Fruit fly (Drosophila melanogaster) whole organism, embryonic: Measurements from ENCODE around the gene mRpL48.

Experiments used
- Atf-2 ChIP-seq: fragments of 200-800 bp; sonication (Bioruptor generic); optimal IDR thresholded peaks from 2 replicates; lab custom pipeline; 2016; ENCODE audit warnings: missing biosample characterization, missing genetic modification characterization
- CG11696 ChIP-seq: fragments of 200-800 bp; sonication (Bioruptor generic); IDR thresholded peaks from 2 replicates; pipeline ENCODE4 v1.3.6; 2022; ENCODE audit warnings: missing biosample characterization, missing genetic modification characterization
- CG12744 ChIP-seq: fragments of 200-800 bp; sonication (Bioruptor generic); optimal IDR thresholded peaks from 2 replicates; lab custom pipeline; 2016; ENCODE audit warnings: missing biosample characterization, missing genetic modification characterization
- CG17912 ChIP-seq: fragments of 200-800 bp; sonication (Bioruptor generic); optimal IDR thresholded peaks from 2 replicates; lab custom pipeline; 2018; ENCODE audit warnings: missing biosample characterization, mild to moderate bottlenecking, missing genetic modification characterization
- CG5953 ChIP-seq: fragments of 200-800 bp; sonication (Bioruptor generic); IDR thresholded peaks from 2 replicates; pipeline ENCODE4 v1.3.6; 2022; ENCODE audit warnings: missing biosample characterization, missing genetic modification characterization
- CG6813 ChIP-seq: fragments of 200-800 bp; sonication (Bioruptor generic); optimal IDR thresholded peaks from 2 replicates; lab custom pipeline; 2017; ENCODE audit warnings: missing biosample characterization, missing genetic modification characterization, mild to moderate bottlenecking, moderate library complexity, missing genetic modification reagents
- CG8478 ChIP-seq: fragments of >200 bp; optimal IDR thresholded peaks from 2 replicates; lab custom pipeline; 2018
- Dek ChIP-seq: fragments of 200-800 bp; sonication (Bioruptor generic); optimal IDR thresholded peaks from 3 replicates; lab custom pipeline; 2019; ENCODE audit warnings: missing biosample characterization, mild to moderate bottlenecking, missing genetic modification characterization, moderate library complexity
- chn ChIP-seq: fragments of 200-800 bp; sonication (Bioruptor generic); optimal IDR thresholded peaks from 2 replicates; lab custom pipeline; 2016; ENCODE audit warnings: missing biosample characterization, missing genetic modification characterization
- gcm ChIP-seq: fragments of 200-800 bp; sonication (Bioruptor generic); optimal IDR thresholded peaks from 2 replicates; lab custom pipeline; 2019; ENCODE audit warnings: missing biosample characterization, mild to moderate bottlenecking, missing genetic modification characterization, moderate library complexity
- psq ChIP-seq: fragments of 200-800 bp; sonication (Bioruptor generic); optimal IDR thresholded peaks from 2 replicates; lab custom pipeline; 2017; ENCODE audit warnings: missing biosample characterization, missing genetic modification characterization

dm6 chr2L:1743800-1744199 lies 33.5 kb downstream of the mRpL48 start:
- TF ChIP-seq chn (no peak), CG12744 (GFP tag; lab: Kevin White, UChicago) (no peak), gcm (GFP tag; lab: Kevin White, UChicago) (no peak), Atf-2 (no peak), CG11696 (no peak), CG5953 (GFP tag; lab: Robert Waterston, UW) (no peak), psq (GFP tag; lab: Kevin White, UChicago) (no peak), CG17912 (GFP tag; lab: Kevin White, UChicago) (no peak), Dek (tag; lab: Kevin White, UChicago) (no peak), CG8478 (lab: Kevin White, UChicago) (no peak), CG6813 (GFP tag; lab: Kevin White, UChicago) (no peak)
